Fruit fly (Drosophila melanogaster) whole organism, embryonic: ENCODE data around the gene CG14696.

Experiments used
- Awh ChIP-seq: fragments of 200-800 bp; sonication (Bioruptor generic); IDR thresholded peaks from 2 replicates; pipeline ENCODE4, ENCODE4 v1.3.6; 2022; ENCODE audit warnings: missing biosample characterization, missing genetic modification characterization
- CG10147 ChIP-seq: fragments of 200-800 bp; sonication (Bioruptor generic); optimal IDR thresholded peaks from 2 replicates; lab custom pipeline; 2019; ENCODE audit warnings: missing biosample characterization, mild to moderate bottlenecking, missing genetic modification characterization, moderate library complexity
- CG10209 ChIP-seq: fragments of 200-800 bp; sonication (Bioruptor generic); optimal IDR thresholded peaks from 3 replicates; lab custom pipeline; 2017; ENCODE audit warnings: missing biosample characterization, mild to moderate bottlenecking, missing genetic modification characterization, missing genetic modification reagents
- CG10654 ChIP-seq: fragments of 200-800 bp; sonication (Bioruptor generic); optimal IDR thresholded peaks from 2 replicates; lab custom pipeline; 2016; ENCODE audit warnings: missing biosample characterization, missing genetic modification characterization
- CG11247 ChIP-seq: fragments of 200-800 bp; sonication (Bioruptor generic); IDR thresholded peaks from 2 replicates; pipeline ENCODE4 v1.3.6; 2022; ENCODE audit warnings: missing biosample characterization, missing genetic modification characterization
- CG12155 ChIP-seq: fragments of 200-800 bp; sonication (Bioruptor generic); optimal IDR thresholded peaks from 3 replicates; lab custom pipeline; 2016; ENCODE audit warnings: missing biosample characterization, missing genetic modification characterization
- CG13123 ChIP-seq: fragments of 200-800 bp; sonication (Bioruptor generic); optimal IDR thresholded peaks from 2 replicates; lab custom pipeline; 2016; ENCODE audit warnings: missing biosample characterization, missing genetic modification characterization
- CG15696 ChIP-seq: fragments of 200-800 bp; sonication (Bioruptor generic); optimal IDR thresholded peaks from 2 replicates; lab custom pipeline; 2019; ENCODE audit warnings: missing biosample characterization, mild to moderate bottlenecking, missing genetic modification characterization, moderate library complexity
- CG17829 ChIP-seq: fragments of 200-800 bp; optimal IDR thresholded peaks from 2 replicates; lab custom pipeline; 2019; ENCODE audit warnings: missing biosample characterization, mild to moderate bottlenecking, missing genetic modification characterization, moderate library complexity
- CG2120 ChIP-seq: fragments of 200-800 bp; sonication (Bioruptor generic); optimal IDR thresholded peaks from 3 replicates; lab custom pipeline; 2016; ENCODE audit warnings: missing biosample characterization, missing genetic modification characterization
- CG6272 ChIP-seq: fragments of 200-800 bp; sonication (Bioruptor generic); IDR thresholded peaks from 2 replicates; pipeline ENCODE4 v1.3.6; 2022; ENCODE audit warnings: missing biosample characterization, missing genetic modification characterization
- CG6791 ChIP-seq: fragments of 200-800 bp; sonication (Bioruptor generic); IDR thresholded peaks from 3 replicates; pipeline ENCODE4 v1.3.6; 2022; ENCODE audit warnings: missing biosample characterization, missing genetic modification characterization; ENCODE audit not compliant: partially characterized antibody
- CG8089 ChIP-seq: fragments of 200-800 bp; sonication (Bioruptor generic); optimal IDR thresholded peaks from 3 replicates; lab custom pipeline; 2016; ENCODE audit warnings: missing biosample characterization, missing genetic modification characterization
- CG8359 ChIP-seq: fragments of 200-800 bp; sonication (Bioruptor generic); optimal IDR thresholded peaks from 2 replicates; lab custom pipeline; 2017; ENCODE audit warnings: missing biosample characterization, mild to moderate bottlenecking, missing genetic modification characterization, borderline replicate concordance
- CG8765 ChIP-seq: fragments of 200-800 bp; sonication (Bioruptor generic); IDR thresholded peaks from 2 replicates; pipeline ENCODE4 v1.3.6; 2022; ENCODE audit warnings: missing biosample characterization, missing genetic modification characterization
- Dfd ChIP-seq, 2 experiments: fragments of >200 bp; optimal IDR thresholded peaks; 2 replicates each; lab custom pipeline; 2017; ENCODE audit warnings: missing biosample characterization in 2 of 2, missing genetic modification characterization in 2 of 2
- Gug ChIP-seq: fragments of 200-800 bp; sonication (Bioruptor generic); IDR thresholded peaks from 4 replicates; pipeline ENCODE4 v1.3.6; 2022; ENCODE audit warnings: missing biosample characterization, missing genetic modification characterization
- HLHmδ ChIP-seq: fragments of 200-800 bp; sonication (Bioruptor generic); optimal IDR thresholded peaks from 2 replicates; lab custom pipeline; 2018; ENCODE audit warnings: missing biosample characterization, mild to moderate bottlenecking, missing genetic modification characterization, moderate library complexity
- Jarid2 ChIP-seq: fragments of 200-800 bp; sonication (Bioruptor generic); optimal IDR thresholded peaks from 3 replicates; lab custom pipeline; 2017; ENCODE audit warnings: mild to moderate bottlenecking, missing biosample characterization, missing genetic modification reagents, missing genetic modification characterization
- Lim3 ChIP-seq: fragments of 200-800 bp; sonication (Bioruptor generic); IDR thresholded peaks from 2 replicates; pipeline ENCODE4 v1.3.6; 2022; ENCODE audit warnings: missing biosample characterization, missing genetic modification characterization
- MESR4 ChIP-seq: fragments of 200-800 bp; sonication (Bioruptor generic); optimal IDR thresholded peaks from 2 replicates; lab custom pipeline; 2018; ENCODE audit warnings: missing biosample characterization, mild to moderate bottlenecking, missing genetic modification characterization, moderate library complexity
- Max ChIP-seq: fragments of 200-800 bp; sonication (Bioruptor generic); optimal IDR thresholded peaks from 2 replicates; lab custom pipeline; 2016; ENCODE audit warnings: missing biosample characterization, mild to moderate bottlenecking, missing genetic modification characterization
- NK7.1 ChIP-seq: fragments of 200-800 bp; sonication (Bioruptor generic); optimal IDR thresholded peaks from 3 replicates; lab custom pipeline; 2016; ENCODE audit warnings: missing biosample characterization, missing genetic modification characterization
- Opbp ChIP-seq: fragments of 200-800 bp; sonication (Bioruptor generic); IDR thresholded peaks from 3 replicates; pipeline ENCODE4 v1.3.6; 2022; ENCODE audit warnings: missing biosample characterization, missing genetic modification characterization; ENCODE audit not compliant: partially characterized antibody
- PHDP ChIP-seq: fragments of 200-800 bp; sonication (Bioruptor generic); optimal IDR thresholded peaks from 3 replicates; lab custom pipeline; 2018; ENCODE audit warnings: missing biosample characterization, mild to moderate bottlenecking, missing genetic modification characterization, moderate library complexity
- Sox102F ChIP-seq: fragments of 200-800 bp; sonication (Bioruptor generic); optimal IDR thresholded peaks from 2 replicates; lab custom pipeline; 2018; ENCODE audit warnings: missing biosample characterization, mild to moderate bottlenecking, missing genetic modification characterization, moderate library complexity
- aop ChIP-seq: fragments of 200-800 bp; sonication (Bioruptor generic); IDR thresholded peaks from 2 replicates; pipeline ENCODE4 v1.3.6; 2022; ENCODE audit warnings: missing biosample characterization, missing genetic modification characterization
- ara ChIP-seq: fragments of 200-800 bp; sonication (Bioruptor generic); IDR thresholded peaks from 2 replicates; pipeline ENCODE4 v1.3.6; 2022; ENCODE audit warnings: missing biosample characterization, missing genetic modification characterization
- ase ChIP-seq: fragments of 200-800 bp; sonication (Bioruptor generic); IDR thresholded peaks from 3 replicates; pipeline ENCODE4 v1.3.6; 2022; ENCODE audit warnings: missing biosample characterization, missing genetic modification characterization
- bcd ChIP-seq: fragments of 200-800 bp; sonication (Bioruptor generic); optimal IDR thresholded peaks from 2 replicates; lab custom pipeline; 2017; ENCODE audit warnings: missing biosample characterization, mild to moderate bottlenecking, missing genetic modification characterization
- chinmo ChIP-seq: fragments of 200-800 bp; sonication (Bioruptor generic); IDR thresholded peaks from 4 replicates; pipeline ENCODE4 v1.3.6; 2022; ENCODE audit warnings: missing biosample characterization, missing genetic modification characterization; ENCODE audit not compliant: partially characterized antibody
- chm ChIP-seq: fragments of 200-800 bp; sonication (Bioruptor generic); IDR thresholded peaks from 2 replicates; pipeline ENCODE4 v1.3.6; 2022; ENCODE audit warnings: missing biosample characterization, missing genetic modification characterization
- danr ChIP-seq: fragments of 200-800 bp; sonication (Bioruptor generic); IDR thresholded peaks from 2 replicates; pipeline ENCODE4 v1.3.6; 2022; ENCODE audit warnings: missing biosample characterization, missing genetic modification characterization
- dati ChIP-seq: fragments of 200-800 bp; sonication (Bioruptor generic); IDR thresholded peaks from 2 replicates; pipeline ENCODE4 v1.3.6; 2022; ENCODE audit warnings: missing biosample characterization, missing genetic modification characterization
- dysf ChIP-seq: fragments of 200-800 bp; sonication (Bioruptor generic); IDR thresholded peaks from 3 replicates; pipeline ENCODE4 v1.3.6; 2022; ENCODE audit warnings: missing biosample characterization, missing genetic modification characterization
- fd64A ChIP-seq: fragments of 200-800 bp; sonication (Bioruptor generic); optimal IDR thresholded peaks from 3 replicates; lab custom pipeline; 2018; ENCODE audit warnings: missing biosample characterization, mild to moderate bottlenecking, missing genetic modification characterization
- fd96Cb ChIP-seq: fragments of 200-800 bp; sonication (Bioruptor generic); optimal IDR thresholded peaks from 2 replicates; lab custom pipeline; 2018; ENCODE audit warnings: missing biosample characterization, mild to moderate bottlenecking, missing genetic modification characterization, moderate library complexity
- ftz-f1 ChIP-seq: fragments of 200-800 bp; sonication (Bioruptor generic); optimal IDR thresholded peaks from 2 replicates; lab custom pipeline; 2016; ENCODE audit warnings: missing biosample characterization, missing genetic modification characterization
- gfzf ChIP-seq: fragments of 200-800 bp; sonication (Bioruptor generic); optimal IDR thresholded peaks from 2 replicates; lab custom pipeline; 2016; ENCODE audit warnings: missing biosample characterization, mild to moderate bottlenecking, missing genetic modification characterization, moderate library complexity
- hkb ChIP-seq, 2 experiments: fragments of 200-800 bp in 1 of 2; fragments of >200 bp in 1 of 2; sonication (Bioruptor generic) in 1 of 2; IDR thresholded peaks in 1 of 2; optimal IDR thresholded peaks in 1 of 2; 2 replicates each; pipeline versions ENCODE4 v1.3.6 to Lab custom; 2017 to 2022; ENCODE audit warnings: missing biosample characterization in 1 of 2, missing genetic modification characterization in 1 of 2
- knrl ChIP-seq: fragments of 200-800 bp; sonication (Bioruptor generic); IDR thresholded peaks from 3 replicates; pipeline ENCODE4 v1.3.6; 2022; ENCODE audit warnings: missing biosample characterization, missing genetic modification characterization; ENCODE audit not compliant: partially characterized antibody
- lbe ChIP-seq: fragments of 200-800 bp; sonication (Bioruptor generic); optimal IDR thresholded peaks from 2 replicates; lab custom pipeline; 2016; ENCODE audit warnings: missing biosample characterization, mild to moderate bottlenecking, missing genetic modification characterization
- otp ChIP-seq: fragments of 200-800 bp; sonication (Bioruptor generic); IDR thresholded peaks from 3 replicates; pipeline ENCODE4, ENCODE4 v1.3.6; 2022; ENCODE audit warnings: missing biosample characterization, missing genetic modification characterization
- pum ChIP-seq: fragments of 200-800 bp; sonication (Bioruptor generic); optimal IDR thresholded peaks from 2 replicates; lab custom pipeline; 2016; ENCODE audit warnings: missing biosample characterization, missing genetic modification characterization
- sima ChIP-seq: fragments of 200-800 bp; sonication (Bioruptor generic); optimal IDR thresholded peaks from 2 replicates; lab custom pipeline; 2016; ENCODE audit warnings: missing biosample characterization, missing genetic modification characterization
- sob ChIP-seq: fragments of 200-800 bp; sonication (Bioruptor generic); IDR thresholded peaks from 2 replicates; pipeline ENCODE4 v1.3.6; 2022; ENCODE audit warnings: missing biosample characterization, missing genetic modification characterization
- sug ChIP-seq: fragments of 200-800 bp; optimal IDR thresholded peaks from 2 replicates; lab custom pipeline; 2019; ENCODE audit warnings: missing biosample characterization, mild to moderate bottlenecking, missing genetic modification characterization, moderate library complexity
- tap ChIP-seq: fragments of 200-800 bp; optimal IDR thresholded peaks from 3 replicates; lab custom pipeline; 2019; ENCODE audit warnings: missing biosample characterization, mild to moderate bottlenecking, missing genetic modification characterization, moderate library complexity
- usp ChIP-seq: fragments of >200 bp; optimal IDR thresholded peaks from 2 replicates; lab custom pipeline; 2017; ENCODE audit warnings: missing biosample characterization, missing genetic modification characterization

The CG14696 gene

dm6 chr3R:10881824-10882559 is 2.8 kb downstream of the CG14696 start, which contains the start of gene Tpc1 (continued):
- TF ChIP-seq Gug (no peak; the same call in 3 of the 4 replicates), dati (no peak), HLHmδ (peak; percentile 36), fd64A (no peak), dysf (GFP tag; lab: Robert Waterston, UW) (no peak), danr (no peak), CG10654 (GFP tag; lab: Kevin White, UChicago) (peak; percentile 7), aop (GFP tag; lab: Robert Waterston, UW) (no peak), Opbp (GFP tag; lab: Robert Waterston, UW) (peak; percentile 69), sima (GFP tag; lab: Kevin White, UChicago) (no peak), CG17829 (tag; lab: Kevin White, UChicago) (peak; percentile 53), Dfd (GFP tag; optimal IDR thresholded peaks at IDR 0.05; lab: Kevin White, UChicago) (no peak), usp (GFP tag; lab: Kevin White, UChicago) (no peak), pum (peak; percentile 27), PHDP (tag; lab: Kevin White, UChicago) (no peak), ase (GFP tag; lab: Robert Waterston, UW) (no peak), CG12155 (peak; percentile 45), gfzf (GFP tag; lab: Kevin White, UChicago) (peak; percentile 35), sug (tag; lab: Kevin White, UChicago) (peak; percentile 65), CG8359 (GFP tag; lab: Kevin White, UChicago) (no peak), CG15696 (peak; percentile 26), Lim3 (GFP tag; lab: Robert Waterston, UW) (no peak), Sox102F (GFP tag; lab: Kevin White, UChicago) (peak; percentile 35), chm (GFP tag; lab: Robert Waterston, UW) (no peak; the same call in 1 of the 2 replicates), knrl (GFP tag; lab: Robert Waterston, UW) (peak; percentile 90), CG13123 (GFP tag; lab: Kevin White, UChicago) (no peak), otp (GFP tag; lab: Robert Waterston, UW) (no peak), MESR4 (peak; percentile 52), CG11247 (GFP tag; lab: Robert Waterston, UW) (no peak), CG6272 (GFP tag; lab: Robert Waterston, UW) (peak; percentile 56; the same call in 1 of the 2 replicates), CG2120 (GFP tag; lab: Kevin White, UChicago) (peak; percentile 73), chinmo (GFP tag; lab: Robert Waterston, UW) (peak; percentile 96), Jarid2 (no peak), Awh (GFP tag; lab: Robert Waterston, UW) (no peak), CG10209 (no peak), NK7.1 (GFP tag; lab: Kevin White, UChicago) (no peak), CG8765 (GFP tag; lab: Robert Waterston, UW) (no peak), lbe (GFP tag; lab: Kevin White, UChicago) (peak; percentile 26), CG8089 (no peak), ftz-f1 (GFP tag; lab: Kevin White, UChicago) (peak; percentile 5), ara (GFP tag; lab: Robert Waterston, UW) (no peak), tap (no peak), CG6791 (peak; percentile 70), sob (GFP tag; lab: Robert Waterston, UW) (no peak; the same call in 1 of the 2 replicates), fd96Cb (no peak), CG10147 (peak; percentile 46), bcd (GFP tag; lab: Kevin White, UChicago) (peak; percentile 20), Max (GFP tag; lab: Kevin White, UChicago) (no peak), hkb (optimal IDR thresholded peaks at IDR 0.05; lab: Kevin White, UChicago) (no peak), hkb (GFP tag; IDR thresholded peaks at IDR 0.05; lab: Robert Waterston, UW) (no peak)
